Fruit fly (Drosophila melanogaster) whole organism, prepupa: ENCODE results near the gene CG11899.

ENCODE experiments used
- Blimp-1 ChIP-seq: fragments of 200-800 bp; sonication (Bioruptor generic); optimal IDR thresholded peaks from 3 replicates; lab custom pipeline; 2017; ENCODE audit warnings: missing biosample characterization, missing genetic modification characterization, mild to moderate bottlenecking, moderate library complexity, missing genetic modification reagents
- CG10669 ChIP-seq: fragments of 200-800 bp; sonication (Bioruptor generic); optimal IDR thresholded peaks from 3 replicates; lab custom pipeline; 2018; ENCODE audit warnings: missing biosample characterization, mild to moderate bottlenecking, missing genetic modification characterization, moderate library complexity
- CG11294 ChIP-seq: fragments of 200-800 bp; sonication (Bioruptor generic); IDR thresholded peaks from 2 replicates; pipeline ENCODE4 v1.3.6; 2022; ENCODE audit warnings: missing biosample characterization, missing genetic modification characterization
- CG15336 ChIP-seq: fragments of 200-800 bp; sonication (Bioruptor generic); IDR thresholded peaks from 2 replicates; pipeline ENCODE4 v1.3.6; 2022; ENCODE audit warnings: missing biosample characterization, missing genetic modification characterization
- CG3032 ChIP-seq: fragments of 200-800 bp; optimal IDR thresholded peaks from 2 replicates; lab custom pipeline; 2019; ENCODE audit warnings: missing biosample characterization, mild to moderate bottlenecking, missing genetic modification characterization, moderate library complexity
- CG32006 ChIP-seq: fragments of 200-800 bp; sonication (Bioruptor generic); optimal IDR thresholded peaks from 3 replicates; lab custom pipeline; 2017; ENCODE audit warnings: missing biosample characterization, mild to moderate bottlenecking, missing genetic modification characterization
- CG6163 ChIP-seq: fragments of 200-800 bp; sonication (Bioruptor generic); IDR thresholded peaks from 3 replicates; pipeline ENCODE4 v1.3.6; 2022; ENCODE audit warnings: missing biosample characterization, missing genetic modification characterization
- CG6276 ChIP-seq: fragments of 200-800 bp; sonication (Bioruptor generic); optimal IDR thresholded peaks from 2 replicates; lab custom pipeline; 2017; ENCODE audit warnings: missing biosample characterization, mild to moderate bottlenecking, missing genetic modification characterization
- CG6792 ChIP-seq: fragments of 200-800 bp; sonication (Bioruptor generic); optimal IDR thresholded peaks from 3 replicates; lab custom pipeline; 2016; ENCODE audit warnings: missing biosample characterization, missing genetic modification characterization
- CG6808 ChIP-seq: fragments of 200-800 bp; sonication (Bioruptor generic); optimal IDR thresholded peaks from 3 replicates; lab custom pipeline; 2017; ENCODE audit warnings: missing biosample characterization, missing genetic modification characterization, mild to moderate bottlenecking, moderate library complexity, missing genetic modification reagents
- CG8119 ChIP-seq: fragments of 200-800 bp; sonication (Bioruptor generic); IDR thresholded peaks from 3 replicates; pipeline ENCODE4 v1.3.6; 2022; ENCODE audit warnings: missing biosample characterization, missing genetic modification characterization
- CG9139 ChIP-seq: fragments of 200-800 bp; sonication (Bioruptor generic); optimal IDR thresholded peaks from 3 replicates; lab custom pipeline; 2017; ENCODE audit warnings: missing biosample characterization, mild to moderate bottlenecking, missing genetic modification characterization
- Eip75B ChIP-seq: fragments of 200-800 bp; sonication (Bioruptor generic); optimal IDR thresholded peaks from 3 replicates; lab custom pipeline; 2016; ENCODE audit warnings: missing biosample characterization, missing genetic modification characterization
- Eip78C ChIP-seq: fragments of 200-800 bp; sonication (Bioruptor generic); peaks from one replicate; lab custom pipeline; 2016; ENCODE audit warnings: missing biosample characterization, missing genetic modification characterization
- Eip93F ChIP-seq: fragments of 200-800 bp; sonication (Bioruptor generic); optimal IDR thresholded peaks from 2 replicates; lab custom pipeline; 2016; ENCODE audit warnings: missing biosample characterization, mild to moderate bottlenecking, missing genetic modification characterization
- Ets21C ChIP-seq: fragments of 200-800 bp; sonication (Bioruptor generic); optimal IDR thresholded peaks from 3 replicates; lab custom pipeline; 2016; ENCODE audit warnings: missing biosample characterization, missing genetic modification characterization
- Hr4 ChIP-seq: fragments of 200-800 bp; sonication (Bioruptor generic); optimal IDR thresholded peaks from 3 replicates; lab custom pipeline; 2016; ENCODE audit warnings: missing biosample characterization, missing genetic modification characterization
- Lpt ChIP-seq: fragments of 200-800 bp; sonication (Bioruptor generic); optimal IDR thresholded peaks from 3 replicates; lab custom pipeline; 2016; ENCODE audit warnings: missing biosample characterization, missing genetic modification characterization
- OdsH ChIP-seq: fragments of 200-800 bp; sonication (Bioruptor generic); optimal IDR thresholded peaks from 3 replicates; lab custom pipeline; 2016; ENCODE audit warnings: missing biosample characterization, missing genetic modification characterization
- Smox ChIP-seq: fragments of 200-800 bp; sonication (Bioruptor generic); optimal IDR thresholded peaks from 3 replicates; lab custom pipeline; 2016; ENCODE audit warnings: missing biosample characterization, missing genetic modification characterization
- Sox102F ChIP-seq: fragments of 200-800 bp; sonication (Bioruptor generic); optimal IDR thresholded peaks from 2 replicates; lab custom pipeline; 2016; ENCODE audit warnings: missing biosample characterization, mild to moderate bottlenecking, missing genetic modification characterization
- Sox14 ChIP-seq: fragments of 200-800 bp; sonication (Bioruptor generic); optimal IDR thresholded peaks from 3 replicates; lab custom pipeline; 2016; ENCODE audit warnings: missing biosample characterization, missing genetic modification characterization
- Sox15 ChIP-seq: fragments of 200-800 bp; sonication (Bioruptor generic); optimal IDR thresholded peaks from 3 replicates; lab custom pipeline; 2016; ENCODE audit warnings: missing biosample characterization, missing genetic modification characterization
- dac ChIP-seq: fragments of 200-800 bp; sonication (Bioruptor generic); optimal IDR thresholded peaks from 2 replicates; lab custom pipeline; 2017; ENCODE audit warnings: missing biosample characterization, mild to moderate bottlenecking, missing genetic modification characterization
- eg ChIP-seq: fragments of 200-800 bp; sonication (Bioruptor generic); IDR thresholded peaks from 3 replicates; pipeline ENCODE4 v1.3.6; 2022; ENCODE audit warnings: missing biosample characterization, missing genetic modification characterization
- esn ChIP-seq: fragments of 200-800 bp; sonication (Bioruptor generic); optimal IDR thresholded peaks from 2 replicates; lab custom pipeline; 2016; ENCODE audit warnings: missing biosample characterization, mild to moderate bottlenecking, missing genetic modification characterization, moderate library complexity
- fkh ChIP-seq: fragments of 200-800 bp; sonication (Bioruptor generic); optimal IDR thresholded peaks from 3 replicates; lab custom pipeline; 2017; ENCODE audit warnings: missing biosample characterization, mild to moderate bottlenecking, missing genetic modification characterization, moderate library complexity
- lz ChIP-seq: fragments of 200-800 bp; sonication (Bioruptor generic); optimal IDR thresholded peaks from 3 replicates; lab custom pipeline; 2016; ENCODE audit warnings: missing biosample characterization, missing genetic modification characterization
- net ChIP-seq: fragments of 200-800 bp; sonication (Bioruptor generic); optimal IDR thresholded peaks from 3 replicates; lab custom pipeline; 2016; ENCODE audit warnings: missing biosample characterization, missing genetic modification characterization
- spab ChIP-seq: fragments of 200-800 bp; sonication (Bioruptor generic); optimal IDR thresholded peaks from 2 replicates; lab custom pipeline; 2017; ENCODE audit warnings: missing biosample characterization, mild to moderate bottlenecking, missing genetic modification characterization, missing genetic modification reagents
- ss ChIP-seq, 2 experiments: fragments of 200-800 bp; sonication (Bioruptor generic); optimal IDR thresholded peaks; 2 replicates in 1 of 2; 3 replicates in 1 of 2; lab custom pipeline; 2017 to 2018; ENCODE audit warnings: mild to moderate bottlenecking in 2 of 2, missing biosample characterization in 2 of 2, missing genetic modification characterization in 2 of 2, moderate library complexity in 1 of 2
- svp ChIP-seq: fragments of 200-800 bp; sonication (Bioruptor generic); peaks from one replicate; lab custom pipeline; 2016; ENCODE audit warnings: missing biosample characterization, missing genetic modification characterization
- vri ChIP-seq: fragments of 200-800 bp; sonication (Bioruptor generic); optimal IDR thresholded peaks from 3 replicates; lab custom pipeline; 2016; ENCODE audit warnings: missing biosample characterization, mild to moderate bottlenecking, missing genetic modification characterization

The CG11899 gene

dm6 chr3R:29228745-29229448 lies 28.6 kb downstream of the CG11899 start, which contains the start of gene Usp1:
Gene Usp1, plus strand, starts transcription at chr3R:29229161.
- TF ChIP-seq CG10669 (GFP tag; lab: Kevin White, UChicago) (no peak), Blimp-1 (peak; percentile 73), spab (GFP tag; lab: Kevin White, UChicago) (no peak), Eip78C (GFP tag; lab: Kevin White, UChicago) (no peak), CG9139 (GFP tag; lab: Kevin White, UChicago) (no peak), vri (GFP tag; lab: Kevin White, UChicago) (no peak), Sox14 (GFP tag; lab: Kevin White, UChicago) (no peak), net (no peak), CG6808 (GFP tag; lab: Kevin White, UChicago) (no peak), fkh (GFP tag; lab: Kevin White, UChicago) (peak; percentile 26), Smox (no peak), OdsH (GFP tag; lab: Kevin White, UChicago) (no peak), CG6163 (GFP tag; lab: Robert Waterston, UW) (no peak), eg (GFP tag; lab: Robert Waterston, UW) (no peak), esn (GFP tag; lab: Kevin White, UChicago) (no peak), lz (GFP tag; lab: Kevin White, UChicago) (no peak)

- TF ChIP-seq vri (GFP tag; lab: Kevin White, UChicago), result peak; percentile 20
- no peak for TF ChIP-seq CG11294 (GFP tag; lab: Robert Waterston, UW)
Measured at dm6 chr3R:29229958-29230357, 29.7 kb downstream of the CG11899 start.

dm6 chr3R:29230552-29231102 lies 30.4 kb downstream of the CG11899 start:
- TF ChIP-seq vri (GFP tag; lab: Kevin White, UChicago), result peak; percentile 77
- no peak for TF ChIP-seq Eip75B (GFP tag; lab: Kevin White, UChicago)

- no peak for TF ChIP-seq CG6792 (GFP tag; lab: Kevin White, UChicago)
- TF ChIP-seq Ets21C (GFP tag; lab: Kevin White, UChicago), result no peak
- peak; percentile 67 for TF ChIP-seq svp (GFP tag; lab: Kevin White, UChicago)
- no peak for TF ChIP-seq Smox
- no peak for TF ChIP-seq Hr4
Measured at dm6 chr3R:29238623-29239022, 38.4 kb downstream of the CG11899 start, which contains the start of gene CG11951. Gene CG11951, minus strand, starts transcription at chr3R:29238723.

- TF ChIP-seq OdsH (GFP tag; lab: Kevin White, UChicago) (no peak), svp (GFP tag; lab: Kevin White, UChicago) (peak; percentile 9), Lpt (no peak), Sox102F (no peak)
Measured at dm6 chr3R:29244727-29245126, 44.5 kb downstream of the CG11899 start, which contains the start of gene CG31445. Gene CG31445, minus strand, starts transcription at chr3R:29244827.

dm6 chr3R:29250272-29251018 lies 50.2 kb downstream of the CG11899 start, which contains the start of gene SP1029:
Gene SP1029, minus strand, starts transcription at chr3R:29250451.
- no peak for TF ChIP-seq CG32006 (GFP tag; lab: Kevin White, UChicago)
- peak; percentile 60; the same call in 2 of the 3 replicates for TF ChIP-seq eg (GFP tag; lab: Robert Waterston, UW)
- TF ChIP-seq CG6163 (GFP tag; lab: Robert Waterston, UW), result peak; percentile 35; the same call in 2 of the 3 replicates
- no peak for TF ChIP-seq dac
- TF ChIP-seq CG8119 (GFP tag; lab: Robert Waterston, UW), result peak; percentile 15; the same call in 1 of the 3 replicates
- TF ChIP-seq CG15336, result peak; percentile 44; the same call in 1 of the 2 replicates
- TF ChIP-seq CG3032 (tag; lab: Kevin White, UChicago), result no peak
- TF ChIP-seq Hr4, result no peak
- no peak for TF ChIP-seq Sox14 (GFP tag; lab: Kevin White, UChicago)
- peak; percentile 17 to 48 for TF ChIP-seq ss (GFP tag; optimal IDR thresholded peaks at IDR 0.05; lab: Kevin White, UChicago)
- peak; percentile 26 for TF ChIP-seq CG6276 (GFP tag; lab: Kevin White, UChicago)
- no peak for TF ChIP-seq Sox15 (GFP tag; lab: Kevin White, UChicago)
- TF ChIP-seq CG6808 (GFP tag; lab: Kevin White, UChicago), result peak; percentile 37
- peak; percentile 27 for TF ChIP-seq Eip78C (GFP tag; lab: Kevin White, UChicago)
- TF ChIP-seq Eip93F (GFP tag; lab: Kevin White, UChicago), result no peak
